Worm (Caenorhabditis elegans): ENCODE data around the gene srw-83.

Gene srw-83

ce11 chrV:18394203-18394602 is 32.2 kb upstream of the srw-83 start, which contains the start of gene Y51A2B.6:
Gene Y51A2B.6, minus strand, starts transcription at chrV:18394303.
- TF ChIP-seq bed-2 (GFP tag; IDR thresholded peaks at IDR 0.05), result no peak
- TF ChIP-seq ets-4 (GFP tag; optimal IDR thresholded peaks at IDR 0.05), result no peak
- no peak for TF ChIP-seq K12H6.12 (tag; optimal IDR thresholded peaks at IDR 0.05)
- TF ChIP-seq ZK185.1 (tag; optimal IDR thresholded peaks at IDR 0.05; ENCODE audit: poor library complexity, severe bottlenecking), result no peak
- no peak for TF ChIP-seq nhr-27 (tag; optimal IDR thresholded peaks at IDR 0.05)
- no peak for TF ChIP-seq egl-18 (GFP tag; IDR thresholded peaks at IDR 0.05)
- TF ChIP-seq aptf-3 (GFP tag; IDR thresholded peaks at IDR 0.05), result no peak
- no peak for TF ChIP-seq Y53G8AR.9 (GFP tag; conservative IDR thresholded peaks at IDR 0.05)
- TF ChIP-seq xnd-1 (tag; optimal IDR thresholded peaks at IDR 0.05), result no peak
- no peak for TF ChIP-seq somi-1 (GFP tag; optimal IDR thresholded peaks at IDR 0.05)
- no peak for TF ChIP-seq lsy-27 (tag; optimal IDR thresholded peaks at IDR 0.05; ENCODE audit: borderline replicate concordance, insufficient read depth)
- TF ChIP-seq ztf-26 (tag; optimal IDR thresholded peaks at IDR 0.05), result no peak
- no peak for TF ChIP-seq let-607 (tag; optimal IDR thresholded peaks at IDR 0.05)
- no peak for TF ChIP-seq attf-6 (GFP tag; IDR thresholded peaks at IDR 0.05)
- TF ChIP-seq ceh-58 (GFP tag; IDR thresholded peaks at IDR 0.05), result no peak
- TF ChIP-seq hmg-20 (GFP tag; IDR thresholded peaks at IDR 0.05), result no peak
- no peak for TF ChIP-seq K11D2.4 (GFP tag; IDR thresholded peaks at IDR 0.05)
- TF ChIP-seq F10E7.11 (tag; optimal IDR thresholded peaks at IDR 0.05), result no peak
- TF ChIP-seq cebp-1 (GFP tag; IDR thresholded peaks at IDR 0.05), result no peak
- no peak for TF ChIP-seq cebp-1 (tag; optimal IDR thresholded peaks at IDR 0.05)
- no peak for TF ChIP-seq sptf-2 (GFP tag; optimal IDR thresholded peaks at IDR 0.05)

DNA sequence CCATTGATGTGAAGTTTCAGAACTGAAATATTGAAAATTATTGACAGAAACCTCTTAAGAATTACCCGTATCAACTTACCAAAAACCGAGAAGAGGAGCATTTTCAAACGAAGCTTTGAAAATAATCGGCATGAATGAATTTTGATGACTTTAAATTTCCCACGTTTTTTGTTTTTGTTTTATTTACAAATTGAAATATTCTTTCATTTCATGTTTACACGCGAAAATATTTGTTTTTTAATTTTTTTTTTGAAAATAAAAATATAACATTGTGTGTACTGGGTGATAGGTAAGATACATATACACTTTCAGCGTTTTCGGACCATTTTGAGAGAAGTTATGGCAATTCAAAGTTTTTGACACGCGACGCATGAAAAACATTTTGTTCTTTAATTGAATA is 30.7 kb upstream of the srw-83 start, which contains the start of gene Y51A2B.9:
Gene Y51A2B.9, minus strand, starts transcription at position 101 of the 400 bp plus-strand sequence.
- no peak for TF ChIP-seq B0261.1 (tag; optimal IDR thresholded peaks at IDR 0.05)
- TF ChIP-seq lin-26 (GFP tag; IDR thresholded peaks at IDR 0.05), result no peak
- no peak for TF ChIP-seq atf-7 (tag; optimal IDR thresholded peaks at IDR 0.05)
- no peak for TF ChIP-seq zim-3 (tag; optimal IDR thresholded peaks at IDR 0.05)
- no peak for TF ChIP-seq nfyb-1 (GFP tag; IDR thresholded peaks at IDR 0.05)
- TF ChIP-seq bed-1 (GFP tag; IDR thresholded peaks at IDR 0.05), result no peak
- TF ChIP-seq Y53G8AR.9 (GFP tag; conservative IDR thresholded peaks at IDR 0.05), result no peak
- no peak for TF ChIP-seq ekl-4 (GFP tag; IDR thresholded peaks at IDR 0.05)
- no peak for TF ChIP-seq egl-18 (GFP tag; IDR thresholded peaks at IDR 0.05)
- no peak for TF ChIP-seq lsl-1 (GFP tag; optimal IDR thresholded peaks at IDR 0.05)
- no peak for TF ChIP-seq F33H1.4 (GFP tag; IDR thresholded peaks at IDR 0.05)
- TF ChIP-seq egl-44 (GFP tag; IDR thresholded peaks at IDR 0.05), result no peak

DNA sequence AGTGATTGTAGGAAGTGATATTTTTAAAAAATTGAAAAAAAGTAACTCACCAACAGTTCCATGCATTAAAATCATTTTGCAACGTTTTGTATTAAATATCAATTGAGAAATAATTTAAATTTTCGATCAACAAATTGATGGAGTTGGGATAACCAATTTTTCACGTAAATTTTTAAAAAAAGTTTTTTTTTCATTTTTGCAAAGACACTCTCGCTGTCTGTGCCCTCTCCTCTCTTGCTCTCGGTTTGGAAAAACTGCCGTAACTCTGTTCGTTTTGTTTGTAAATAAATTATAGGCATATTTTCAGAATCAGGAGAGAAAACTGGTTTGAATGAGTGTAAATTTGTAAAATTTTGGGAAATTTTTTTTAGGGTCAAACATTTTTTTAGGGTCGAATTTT is 28.6 kb upstream of the srw-83 start, which contains the start of gene Y51A2B.16:
Gene Y51A2B.16, minus strand, starts transcription at position 101 of the 400 bp plus-strand sequence.
- TF ChIP-seq ZK185.1 (tag; optimal IDR thresholded peaks at IDR 0.05; ENCODE audit: poor library complexity, severe bottlenecking) (no peak), ekl-4 (GFP tag; IDR thresholded peaks at IDR 0.05) (no peak), dpff-1 (tag; optimal IDR thresholded peaks at IDR 0.05) (no peak), chd-7 (tag; optimal IDR thresholded peaks at IDR 0.05) (no peak), cebp-2 (GFP tag; IDR thresholded peaks at IDR 0.05) (no peak), snpc-3.4 (tag; optimal IDR thresholded peaks at IDR 0.05) (no peak), nfya-2 (GFP tag; IDR thresholded peaks at IDR 0.05) (no peak), hmg-1.2 (GFP tag; IDR thresholded peaks at IDR 0.05) (no peak), atf-7 (tag; optimal IDR thresholded peaks at IDR 0.05) (no peak), F37B4.10 (GFP tag; IDR thresholded peaks at IDR 0.05) (no peak), unc-130 (GFP tag; optimal IDR thresholded peaks at IDR 0.05) (no peak)
